Worm (Caenorhabditis elegans): ENCODE results near the gene vps-54.
A peak's percentile ranks its signal among the peaks of the same experiment; 100 is the strongest.

vps-54 gene

DNA sequence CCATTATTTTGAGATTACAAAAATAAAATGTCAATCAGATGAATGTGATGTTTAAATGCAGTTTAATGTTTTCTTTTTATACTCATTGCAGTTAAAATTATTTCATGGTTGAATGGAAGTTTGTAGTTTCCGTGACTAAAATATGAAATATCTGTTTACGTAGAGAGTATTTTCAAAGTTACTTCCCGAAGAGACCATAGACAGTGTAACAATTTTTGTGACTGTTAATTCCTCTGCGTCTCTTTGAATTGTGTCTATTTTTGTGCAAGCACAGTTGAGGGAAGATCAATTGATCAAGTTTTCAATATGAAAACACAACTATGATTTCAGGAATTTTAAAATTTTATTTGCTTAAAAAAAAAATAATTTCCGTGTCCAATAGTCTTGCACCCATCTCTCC, 29.5 kb downstream of the vps-54 start, which contains the start of gene F25D1.5:
TSS of gene F25D1.5 (minus strand) at position 35 of the 400 bp plus-strand sequence.
- TF ChIP-seq ets-7 (tag; optimal IDR thresholded peaks at IDR 0.05) (no peak), ceh-13 (GFP tag; optimal IDR thresholded peaks at IDR 0.05) (no peak), tbx-37 (GFP tag; conservative IDR thresholded peaks at IDR 0.05) (no peak), F13C5.2 (tag; optimal IDR thresholded peaks at IDR 0.05) (no peak), pes-1 (GFP tag; IDR thresholded peaks at IDR 0.05) (no peak)

DNA sequence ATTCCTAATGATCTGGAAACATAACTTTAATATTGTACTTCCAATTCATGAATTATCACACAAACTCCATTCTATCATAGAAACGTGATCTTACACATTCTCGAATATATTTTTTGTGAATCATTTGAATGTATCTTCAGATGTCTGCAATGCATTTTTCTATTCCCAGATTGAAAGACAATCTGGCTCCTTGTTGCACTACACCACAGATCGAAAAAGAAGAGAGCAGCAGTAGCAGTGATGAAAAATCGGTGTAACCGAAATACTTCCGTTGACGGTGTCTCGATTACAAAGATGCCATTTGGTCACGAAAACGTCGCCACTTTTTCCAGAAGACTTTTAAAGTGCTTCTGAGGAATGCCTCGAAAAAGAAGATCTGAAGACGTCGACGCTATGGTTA, 36.2 kb downstream of the vps-54 start, which contains the start of gene degt-1:
TSS of gene degt-1 (plus strand) at position 301 of the 400 bp plus-strand sequence.
- TF ChIP-seq aly-1 (tag; optimal IDR thresholded peaks at IDR 0.05) (no peak), ets-7 (tag; optimal IDR thresholded peaks at IDR 0.05) (no peak), tbx-11 (GFP tag; IDR thresholded peaks at IDR 0.05) (no peak), hnd-1 (tag; optimal IDR thresholded peaks at IDR 0.05) (no peak), ama-1 (optimal IDR thresholded peaks at IDR 0.05) (no peak), scrt-1 (GFP tag; IDR thresholded peaks at IDR 0.05) (no peak), tra-4 (tag; optimal IDR thresholded peaks at IDR 0.05) (no peak), B0310.2 (tag; optimal IDR thresholded peaks at IDR 0.05) (no peak), ceh-36 (tag; optimal IDR thresholded peaks at IDR 0.05) (no peak), tbx-37 (GFP tag; conservative IDR thresholded peaks at IDR 0.05) (no peak), hmg-4 (GFP tag; optimal IDR thresholded peaks at IDR 0.05) (no peak), ceh-13 (GFP tag; optimal IDR thresholded peaks at IDR 0.05) (no peak), sea-1 (GFP tag; conservative IDR thresholded peaks at IDR 0.05) (no peak), hmbx-1 (tag; optimal IDR thresholded peaks at IDR 0.05) (no peak), pes-1 (GFP tag; IDR thresholded peaks at IDR 0.05) (no peak), flt-1 (GFP tag; IDR thresholded peaks at IDR 0.05) (no peak), F13C5.2 (tag; optimal IDR thresholded peaks at IDR 0.05) (no peak)

DNA sequence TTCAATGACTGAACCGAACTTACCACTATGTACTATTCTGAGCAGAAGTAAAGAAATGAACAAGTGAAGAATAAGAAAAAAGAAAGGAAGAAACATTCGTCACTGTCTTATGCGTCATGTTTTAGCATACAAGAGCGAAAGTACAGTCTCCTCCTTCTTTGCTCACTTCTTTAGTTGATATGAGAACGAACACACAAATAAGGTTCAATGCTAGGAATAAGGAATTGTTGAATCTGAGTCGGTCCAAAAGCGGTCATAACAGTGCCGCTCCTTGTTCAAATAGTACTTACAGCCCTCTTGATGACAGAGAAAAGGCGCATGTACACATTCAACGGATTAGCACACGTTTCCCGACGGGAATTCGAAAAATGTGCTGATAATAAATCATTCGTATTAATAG, 37.1 kb downstream of the vps-54 start, which contains the start of gene F25D1.8:
TSS of gene F25D1.8 (plus strand) at position 301 of the 400 bp plus-strand sequence.
- TF ChIP-seq sea-1 (GFP tag; conservative IDR thresholded peaks at IDR 0.05) (no peak), scrt-1 (GFP tag; IDR thresholded peaks at IDR 0.05) (no peak), hmg-4 (GFP tag; optimal IDR thresholded peaks at IDR 0.05) (no peak), hmbx-1 (tag; optimal IDR thresholded peaks at IDR 0.05) (no peak), hnd-1 (tag; optimal IDR thresholded peaks at IDR 0.05) (no peak), B0310.2 (tag; optimal IDR thresholded peaks at IDR 0.05) (no peak), ceh-13 (GFP tag; optimal IDR thresholded peaks at IDR 0.05) (no peak)

- TF ChIP-seq hmbx-1 (tag; optimal IDR thresholded peaks at IDR 0.05) (no peak), hmg-4 (GFP tag; optimal IDR thresholded peaks at IDR 0.05) (peak; percentile 50), F13C5.2 (tag; optimal IDR thresholded peaks at IDR 0.05) (peak; percentile 11), sea-1 (GFP tag; conservative IDR thresholded peaks at IDR 0.05) (no peak)
Observed at ce11 chrV:10536808-10537207, 39.4 kb downstream of the vps-54 start.

ce11 chrV:10536095-10536691, 40.0 kb downstream of the vps-54 start, which contains the start of gene ppm-1.A:
ppm-1.A (minus strand) TSS chrV:10536388.
- no peak for TF ChIP-seq B0310.2 (tag; optimal IDR thresholded peaks at IDR 0.05)
- no peak for TF ChIP-seq sea-1 (GFP tag; conservative IDR thresholded peaks at IDR 0.05)
- no peak for TF ChIP-seq ama-1 (optimal IDR thresholded peaks at IDR 0.05)
- no peak for TF ChIP-seq ceh-36 (tag; optimal IDR thresholded peaks at IDR 0.05)
- no peak for TF ChIP-seq ets-7 (tag; optimal IDR thresholded peaks at IDR 0.05)
- no peak for TF ChIP-seq tbx-37 (GFP tag; conservative IDR thresholded peaks at IDR 0.05)
- TF ChIP-seq aly-1 (tag; optimal IDR thresholded peaks at IDR 0.05): no peak
- TF ChIP-seq scrt-1 (GFP tag; IDR thresholded peaks at IDR 0.05): no peak
- TF ChIP-seq tbx-11 (GFP tag; IDR thresholded peaks at IDR 0.05): no peak
- TF ChIP-seq F13C5.2 (tag; optimal IDR thresholded peaks at IDR 0.05): no peak
- TF ChIP-seq hmg-4 (GFP tag; optimal IDR thresholded peaks at IDR 0.05): no peak
- TF ChIP-seq ceh-13 (GFP tag; optimal IDR thresholded peaks at IDR 0.05): no peak
- no peak for TF ChIP-seq hnd-1 (tag; optimal IDR thresholded peaks at IDR 0.05)
- no peak for TF ChIP-seq tra-4 (tag; optimal IDR thresholded peaks at IDR 0.05)
- TF ChIP-seq pes-1 (GFP tag; IDR thresholded peaks at IDR 0.05): no peak
- TF ChIP-seq hmbx-1 (tag; optimal IDR thresholded peaks at IDR 0.05): no peak
- TF ChIP-seq flt-1 (GFP tag; IDR thresholded peaks at IDR 0.05): no peak

ce11 chrV:10535325-10535724, 40.9 kb downstream of the vps-54 start:
- TF ChIP-seq hmbx-1 (tag; optimal IDR thresholded peaks at IDR 0.05): no peak
- no peak for TF ChIP-seq F13C5.2 (tag; optimal IDR thresholded peaks at IDR 0.05)

- TF ChIP-seq tbx-11 (GFP tag; IDR thresholded peaks at IDR 0.05) (no peak), F13C5.2 (tag; optimal IDR thresholded peaks at IDR 0.05) (no peak), B0310.2 (tag; optimal IDR thresholded peaks at IDR 0.05) (no peak), flt-1 (GFP tag; IDR thresholded peaks at IDR 0.05) (no peak), hnd-1 (tag; optimal IDR thresholded peaks at IDR 0.05) (no peak), ceh-13 (GFP tag; optimal IDR thresholded peaks at IDR 0.05) (no peak), scrt-1 (GFP tag; IDR thresholded peaks at IDR 0.05) (no peak), tbx-37 (GFP tag; conservative IDR thresholded peaks at IDR 0.05) (no peak), ceh-36 (tag; optimal IDR thresholded peaks at IDR 0.05) (no peak), ama-1 (optimal IDR thresholded peaks at IDR 0.05) (no peak), tra-4 (tag; optimal IDR thresholded peaks at IDR 0.05) (no peak), aly-1 (tag; optimal IDR thresholded peaks at IDR 0.05) (no peak), sea-1 (GFP tag; conservative IDR thresholded peaks at IDR 0.05) (no peak), ets-7 (tag; optimal IDR thresholded peaks at IDR 0.05) (no peak), hmg-4 (GFP tag; optimal IDR thresholded peaks at IDR 0.05) (no peak), hmbx-1 (tag; optimal IDR thresholded peaks at IDR 0.05) (no peak), pes-1 (GFP tag; IDR thresholded peaks at IDR 0.05) (no peak)
Observed at ce11 chrV:10532725-10533124, 43.5 kb downstream of the vps-54 start, which contains the start of gene txt-10. txt-10 (minus strand) TSS chrV:10532825.

ce11 chrV:10529600-10529999, 46.6 kb downstream of the vps-54 start:
- TF ChIP-seq hmg-4 (GFP tag; optimal IDR thresholded peaks at IDR 0.05) (no peak), hmbx-1 (tag; optimal IDR thresholded peaks at IDR 0.05) (no peak), scrt-1 (GFP tag; IDR thresholded peaks at IDR 0.05) (no peak), flt-1 (GFP tag; IDR thresholded peaks at IDR 0.05) (no peak), ceh-36 (tag; optimal IDR thresholded peaks at IDR 0.05) (no peak), tra-4 (tag; optimal IDR thresholded peaks at IDR 0.05) (no peak)

All from whole organism, early embryonic.